Fruit fly (Drosophila melanogaster) whole organism, embryonic: Measurements from ENCODE around the gene Rich.
A peak's percentile ranks its signal among the peaks of the same experiment; 100 is the strongest.

ENCODE experiments used
- ATbp ChIP-seq: fragments of 200-800 bp; sonication (Bioruptor generic); optimal IDR thresholded peaks from 2 replicates; lab custom pipeline; 2017; ENCODE audit warnings: missing biosample characterization, mild to moderate bottlenecking, missing genetic modification characterization, missing genetic modification reagents
- CG11560 ChIP-seq: fragments of 200-800 bp; sonication (Bioruptor generic); IDR thresholded peaks from 3 replicates; pipeline ENCODE4 v1.3.6; 2022; ENCODE audit warnings: missing biosample characterization, missing genetic modification characterization
- CG11695 ChIP-seq: fragments of 200-800 bp; sonication (Bioruptor generic); IDR thresholded peaks from 3 replicates; pipeline ENCODE4 v1.3.6; 2022; ENCODE audit warnings: missing biosample characterization, missing genetic modification characterization
- CG12219 ChIP-seq: fragments of 200-800 bp; sonication (Bioruptor generic); optimal IDR thresholded peaks from 3 replicates; lab custom pipeline; 2018; ENCODE audit warnings: missing biosample characterization, mild to moderate bottlenecking, missing genetic modification characterization
- CG12391 ChIP-seq: fragments of 200-800 bp; sonication (Bioruptor generic); optimal IDR thresholded peaks from 3 replicates; lab custom pipeline; 2018; ENCODE audit warnings: missing biosample characterization, mild to moderate bottlenecking, missing genetic modification characterization, moderate library complexity
- CG15073 ChIP-seq: fragments of 200-800 bp; sonication (Bioruptor generic); optimal IDR thresholded peaks from 2 replicates; lab custom pipeline; 2016; ENCODE audit warnings: missing biosample characterization, missing genetic modification characterization
- CG17612 ChIP-seq: fragments of 200-800 bp; sonication (Bioruptor generic); IDR thresholded peaks from 2 replicates; pipeline ENCODE4 v1.3.6; 2022; ENCODE audit warnings: missing biosample characterization, missing genetic modification characterization
- CG18599 ChIP-seq: fragments of 200-800 bp; sonication (Bioruptor generic); optimal IDR thresholded peaks from 3 replicates; lab custom pipeline; 2017; ENCODE audit warnings: missing biosample characterization, missing genetic modification characterization, mild to moderate bottlenecking, moderate library complexity, missing genetic modification reagents
- CG2116 ChIP-seq: fragments of 200-800 bp; sonication (Bioruptor generic); optimal IDR thresholded peaks from 3 replicates; lab custom pipeline; 2018; ENCODE audit warnings: missing biosample characterization, mild to moderate bottlenecking, missing genetic modification characterization
- CG2889 ChIP-seq: fragments of 200-800 bp; sonication (Bioruptor generic); IDR thresholded peaks from 3 replicates; pipeline ENCODE4 v1.3.6; 2022; ENCODE audit warnings: missing biosample characterization, missing genetic modification characterization
- CG31388 ChIP-seq: fragments of 200-800 bp; sonication (Bioruptor generic); optimal IDR thresholded peaks from 2 replicates; lab custom pipeline; 2016; ENCODE audit warnings: missing biosample characterization, missing genetic modification characterization
- CG3847 ChIP-seq: fragments of 200-800 bp; sonication (Bioruptor generic); IDR thresholded peaks from 2 replicates; pipeline ENCODE4 v1.3.6; 2022; ENCODE audit warnings: missing biosample characterization, missing genetic modification characterization
- CG4854 ChIP-seq: fragments of 200-800 bp; sonication (Bioruptor generic); optimal IDR thresholded peaks from 2 replicates; lab custom pipeline; 2016; ENCODE audit warnings: missing biosample characterization, missing genetic modification characterization, inconsistent platforms
- CG6654 ChIP-seq: fragments of 200-800 bp; sonication (Bioruptor generic); optimal IDR thresholded peaks from 2 replicates; lab custom pipeline; 2017; ENCODE audit warnings: missing biosample characterization, mild to moderate bottlenecking, missing genetic modification characterization
- CG8290 ChIP-seq, 3 experiments: fragments of 200-800 bp; sonication (Bioruptor generic); optimal IDR thresholded peaks; 2 replicates each; lab custom pipeline; 2016 to 2019; ENCODE audit warnings: missing biosample characterization in 3 of 3, missing genetic modification characterization in 3 of 3, mild to moderate bottlenecking in 2 of 3, moderate library complexity in 1 of 3
- CG8359 ChIP-seq: fragments of 200-800 bp; sonication (Bioruptor generic); optimal IDR thresholded peaks from 2 replicates; lab custom pipeline; 2017; ENCODE audit warnings: missing biosample characterization, mild to moderate bottlenecking, missing genetic modification characterization, borderline replicate concordance
- CG9609 ChIP-seq: fragments of 200-800 bp; sonication (Bioruptor generic); optimal IDR thresholded peaks from 3 replicates; lab custom pipeline; 2016; ENCODE audit warnings: missing biosample characterization, missing genetic modification characterization
- CG9932 ChIP-seq: fragments of 200-800 bp; sonication (Bioruptor generic); IDR thresholded peaks from 2 replicates; pipeline ENCODE4 v1.3.6; 2022; ENCODE audit warnings: missing biosample characterization, missing genetic modification characterization
- Camta ChIP-seq: fragments of 200-800 bp; sonication (Bioruptor generic); optimal IDR thresholded peaks from 2 replicates; lab custom pipeline; 2016; ENCODE audit warnings: missing biosample characterization, missing genetic modification characterization
- Chrac-16 ChIP-seq: fragments of 200-800 bp; sonication (Bioruptor generic); optimal IDR thresholded peaks from 3 replicates; lab custom pipeline; 2016; ENCODE audit warnings: missing biosample characterization, missing genetic modification characterization
- CkIIα-i1 ChIP-seq: fragments of 200-800 bp; sonication (Bioruptor generic); IDR thresholded peaks from 2 replicates; pipeline ENCODE4 v1.3.6; 2022; ENCODE audit warnings: missing biosample characterization, missing genetic modification characterization
- D19A ChIP-seq: fragments of 200-800 bp; optimal IDR thresholded peaks from 3 replicates; lab custom pipeline; 2019; ENCODE audit warnings: missing biosample characterization, mild to moderate bottlenecking, missing genetic modification characterization, moderate library complexity
- Drgx ChIP-seq: fragments of 200-800 bp; sonication (Bioruptor generic); IDR thresholded peaks from 2 replicates; pipeline ENCODE4 v1.3.6; 2022; ENCODE audit warnings: missing biosample characterization, missing genetic modification characterization
- Ets65A ChIP-seq: fragments of 200-800 bp; sonication (Bioruptor generic); peaks from one replicate; lab custom pipeline; 2016; ENCODE audit warnings: missing biosample characterization, missing genetic modification characterization
- H2.0 ChIP-seq: fragments of 200-800 bp; sonication (Bioruptor generic); IDR thresholded peaks from 2 replicates; pipeline ENCODE4 v1.3.6; 2022; ENCODE audit warnings: missing biosample characterization, missing genetic modification characterization
- HHEX ChIP-seq: fragments of 200-800 bp; sonication (Bioruptor generic); optimal IDR thresholded peaks from 3 replicates; lab custom pipeline; 2017; ENCODE audit warnings: missing biosample characterization, mild to moderate bottlenecking, missing genetic modification characterization, missing genetic modification reagents
- HLH3B ChIP-seq: fragments of 200-800 bp; sonication (Bioruptor generic); IDR thresholded peaks from 2 replicates; pipeline ENCODE4 v1.3.6; 2022; ENCODE audit warnings: missing biosample characterization, missing genetic modification characterization
- HmgD ChIP-seq: fragments of 200-800 bp; sonication (Bioruptor generic); optimal IDR thresholded peaks from 3 replicates; lab custom pipeline; 2016; ENCODE audit warnings: missing biosample characterization, missing genetic modification characterization
- MESR4 ChIP-seq: fragments of 200-800 bp; sonication (Bioruptor generic); optimal IDR thresholded peaks from 2 replicates; lab custom pipeline; 2018; ENCODE audit warnings: missing biosample characterization, mild to moderate bottlenecking, missing genetic modification characterization, moderate library complexity
- Mad ChIP-seq: fragments of 200-800 bp; sonication (Bioruptor generic); optimal IDR thresholded peaks from 2 replicates; lab custom pipeline; 2016; ENCODE audit warnings: missing biosample characterization, missing genetic modification characterization
- Rx ChIP-seq: fragments of 200-800 bp; sonication (Bioruptor generic); IDR thresholded peaks from 2 replicates; pipeline ENCODE4 v1.3.6; 2022; ENCODE audit warnings: missing biosample characterization, missing genetic modification characterization
- aop ChIP-seq: fragments of 200-800 bp; sonication (Bioruptor generic); IDR thresholded peaks from 2 replicates; pipeline ENCODE4 v1.3.6; 2022; ENCODE audit warnings: missing biosample characterization, missing genetic modification characterization
- ara ChIP-seq: fragments of 200-800 bp; sonication (Bioruptor generic); IDR thresholded peaks from 2 replicates; pipeline ENCODE4 v1.3.6; 2022; ENCODE audit warnings: missing biosample characterization, missing genetic modification characterization
- bcd ChIP-seq: fragments of 200-800 bp; sonication (Bioruptor generic); optimal IDR thresholded peaks from 2 replicates; lab custom pipeline; 2017; ENCODE audit warnings: missing biosample characterization, mild to moderate bottlenecking, missing genetic modification characterization
- caup ChIP-seq: fragments of 200-800 bp; sonication (Bioruptor generic); optimal IDR thresholded peaks from 3 replicates; lab custom pipeline; 2017; ENCODE audit warnings: missing biosample characterization, mild to moderate bottlenecking, missing genetic modification characterization, moderate library complexity; ENCODE audit not compliant: severe bottlenecking
- da ChIP-seq: fragments of 200-800 bp; sonication (Bioruptor generic); optimal IDR thresholded peaks from 2 replicates; lab custom pipeline; 2016; ENCODE audit warnings: missing biosample characterization, missing genetic modification characterization
- dmrt11E ChIP-seq: fragments of 200-800 bp; sonication (Bioruptor generic); optimal IDR thresholded peaks from 3 replicates; lab custom pipeline; 2018; ENCODE audit warnings: missing biosample characterization, mild to moderate bottlenecking, missing genetic modification characterization, moderate library complexity
- dpn ChIP-seq, 2 experiments: fragments of 200-800 bp; sonication (Bioruptor generic); optimal IDR thresholded peaks; 3 replicates each; lab custom pipeline; 2016; ENCODE audit warnings: missing biosample characterization in 2 of 2, missing genetic modification characterization in 2 of 2
- exex ChIP-seq: fragments of 200-800 bp; sonication (Bioruptor generic); optimal IDR thresholded peaks from 4 replicates; lab custom pipeline; 2018; ENCODE audit warnings: missing biosample characterization, mild to moderate bottlenecking, missing genetic modification characterization, moderate library complexity
- fd96Cb ChIP-seq: fragments of 200-800 bp; sonication (Bioruptor generic); optimal IDR thresholded peaks from 2 replicates; lab custom pipeline; 2018; ENCODE audit warnings: missing biosample characterization, mild to moderate bottlenecking, missing genetic modification characterization, moderate library complexity
- fu2 ChIP-seq: fragments of 200-800 bp; sonication (Bioruptor generic); optimal IDR thresholded peaks from 2 replicates; lab custom pipeline; 2016; ENCODE audit warnings: missing biosample characterization, missing genetic modification characterization
- inv ChIP-seq: fragments of 200-800 bp; sonication (Bioruptor generic); IDR thresholded peaks from 2 replicates; pipeline ENCODE4 v1.3.6; 2022; ENCODE audit warnings: missing biosample characterization, missing genetic modification characterization; ENCODE audit not compliant: partially characterized antibody
- klu ChIP-seq: fragments of 200-800 bp; sonication (Bioruptor generic); IDR thresholded peaks from 2 replicates; pipeline ENCODE4 v1.3.6; 2022; ENCODE audit warnings: missing biosample characterization, missing genetic modification characterization
- lmd ChIP-seq: fragments of 200-800 bp; sonication (Bioruptor generic); IDR thresholded peaks from 2 replicates; pipeline ENCODE4 v1.3.6; 2022; ENCODE audit warnings: missing biosample characterization, missing genetic modification characterization
- pho ChIP-seq: fragments of 200-800 bp; sonication (Bioruptor generic); optimal IDR thresholded peaks from 2 replicates; lab custom pipeline; 2016; ENCODE audit warnings: missing biosample characterization, missing genetic modification characterization
- pita ChIP-seq: fragments of 200-800 bp; sonication (Bioruptor generic); optimal IDR thresholded peaks from 2 replicates; lab custom pipeline; 2017; ENCODE audit warnings: missing biosample characterization, mild to moderate bottlenecking, missing genetic modification characterization
- wor ChIP-seq: fragments of 200-800 bp; sonication (Bioruptor generic); IDR thresholded peaks from 2 replicates; pipeline ENCODE4 v1.3.6; 2022; ENCODE audit warnings: missing biosample characterization, missing genetic modification characterization

Rich gene

dm6 chr3L:22287994-22288766 lies 25.5 kb upstream of the Rich start, which contains the start of the genes Hem and IleRS (continued):
- TF ChIP-seq CG2116 (peak; percentile 84), MESR4 (peak; percentile 78), caup (GFP tag; lab: Kevin White, UChicago) (peak; percentile 89), Mad (GFP tag; lab: Kevin White, UChicago) (peak; percentile 79), CG31388 (GFP tag; lab: Kevin White, UChicago) (peak; percentile 83), CG8290 (GFP tag; optimal IDR thresholded peaks at IDR 0.05; lab: Kevin White, UChicago) (peak; percentile 90), CG8290 (tag; optimal IDR thresholded peaks at IDR 0.05; lab: Kevin White, UChicago) (peak in 1 of 2 experiments; percentile 59), CG15073 (GFP tag; lab: Kevin White, UChicago) (peak; percentile 56)

- TF ChIP-seq CG11560 (tag; lab: Robert Waterston, UW) (peak; percentile 24; the same call in 1 of the 3 replicates), wor (GFP tag; lab: Robert Waterston, UW) (peak; percentile 40; the same call in 1 of the 2 replicates), inv (no peak), H2.0 (GFP tag; lab: Robert Waterston, UW) (peak; percentile 30; the same call in 1 of the 2 replicates), CG17612 (GFP tag; lab: Robert Waterston, UW) (no peak), CG8359 (GFP tag; lab: Kevin White, UChicago) (peak; percentile 0), CG4854 (GFP tag; lab: Kevin White, UChicago) (no peak), fu2 (peak; percentile 39), CG12219 (GFP tag; lab: Kevin White, UChicago) (peak; percentile 20), CG11695 (GFP tag; lab: Robert Waterston, UW) (peak; percentile 67; the same call in 2 of the 3 replicates), dpn (GFP tag; optimal IDR thresholded peaks at IDR 0.05; lab: Kevin White, UChicago) (peak in 1 of 2 experiments; percentile 38), klu (GFP tag; lab: Robert Waterston, UW) (peak; percentile 67; the same call in 1 of the 2 replicates), HmgD (GFP tag; lab: Kevin White, UChicago) (no peak), pho (GFP tag; lab: Kevin White, UChicago) (no peak), Ets65A (peak; percentile 91), CG9609 (peak; percentile 14), ara (GFP tag; lab: Robert Waterston, UW) (0 out of 2 replicates have a peak, but pooled peaks have one; percentile 35), CG9932 (GFP tag; lab: Robert Waterston, UW) (peak; percentile 74), HHEX (peak; percentile 30), HLH3B (GFP tag; lab: Robert Waterston, UW) (peak; percentile 48; the same call in 1 of the 2 replicates), exex (tag; lab: Kevin White, UChicago) (no peak), CG18599 (GFP tag; lab: Kevin White, UChicago) (peak; percentile 50), Chrac-16 (peak; percentile 29), Rx (0 out of 2 replicates have a peak, but pooled peaks have one; percentile 34), pita (GFP tag; lab: Kevin White, UChicago) (no peak), fd96Cb (peak; percentile 56), aop (no peak), dmrt11E (peak; percentile 30), CkIIα-i1 (GFP tag; lab: Robert Waterston, UW) (no peak), CG2889 (GFP tag; lab: Robert Waterston, UW) (0 out of 3 replicates have a peak, but pooled peaks have one; percentile 38), lmd (GFP tag; lab: Robert Waterston, UW) (peak; percentile 62), CG6654 (GFP tag; lab: Kevin White, UChicago) (no peak), ATbp (GFP tag; lab: Kevin White, UChicago) (no peak), CG3847 (peak; percentile 47), Camta (peak; percentile 13), D19A (tag; lab: Kevin White, UChicago) (no peak), da (GFP tag; lab: Kevin White, UChicago) (no peak), bcd (peak; percentile 61), Drgx (GFP tag; lab: Robert Waterston, UW) (peak; percentile 68), CG12391 (no peak)
These were observed 14.5 kb upstream of the Rich start for dm6 chr3L:22277186-22277585.
